Fruit fly (Drosophila melanogaster): ENCODE data around the gene NSD.
A peak's percentile ranks its signal among the peaks of the same experiment; 100 is the strongest.

The NSD gene

DNA sequence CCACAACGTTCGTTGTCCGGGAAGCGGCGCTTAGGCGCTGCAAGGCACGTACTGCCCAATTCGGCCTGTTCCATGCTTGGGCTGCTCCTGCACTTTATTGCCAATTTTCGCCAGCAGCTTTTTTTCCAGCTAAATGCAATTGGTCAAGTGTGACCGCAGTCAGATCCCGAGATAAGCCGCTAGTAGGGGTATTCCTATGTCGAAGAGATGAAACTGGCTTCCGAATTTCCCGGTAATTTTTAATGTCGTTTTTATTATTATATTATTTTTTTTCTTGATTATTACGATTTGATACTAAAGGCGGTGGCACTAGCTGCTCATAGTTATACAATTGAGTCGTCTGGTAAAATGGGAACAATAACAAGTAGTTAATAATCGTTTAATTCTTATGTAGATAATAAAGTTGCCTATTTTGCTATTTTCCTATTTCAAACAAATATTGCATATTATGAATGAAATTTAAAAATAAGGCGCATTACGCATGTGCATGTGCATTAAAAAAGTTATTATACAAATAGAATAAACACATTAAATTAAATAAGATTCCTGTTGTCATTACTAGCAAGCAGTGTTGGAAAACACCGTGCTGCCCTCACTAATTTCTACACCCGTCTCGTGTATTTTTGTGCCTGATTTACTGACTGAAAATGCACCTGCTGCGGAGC lies 21.2 kb downstream of the NSD start, which contains the start of the genes CG5003 and mRpS22 (continued):
- no peak for TF ChIP-seq Vsx2 (GFP tag; optimal IDR thresholded peaks at IDR 0.05; ENCODE audit: partially characterized antibody)
- no peak for TF ChIP-seq CrebA (GFP tag; optimal IDR thresholded peaks at IDR 0.05; ENCODE audit: borderline replicate concordance)
- TF ChIP-seq brk (GFP tag; optimal IDR thresholded peaks at IDR 0.05) = no peak
- peak; percentile 38 for TF ChIP-seq Myc (optimal IDR thresholded peaks at IDR 0.05)
- no peak for TF ChIP-seq jim (GFP tag; optimal IDR thresholded peaks at IDR 0.05)
- peak; percentile 33 for TF ChIP-seq sage (GFP tag; optimal IDR thresholded peaks at IDR 0.05)
- TF ChIP-seq psq (GFP tag; optimal IDR thresholded peaks at IDR 0.05) = peak; percentile 51

DNA sequence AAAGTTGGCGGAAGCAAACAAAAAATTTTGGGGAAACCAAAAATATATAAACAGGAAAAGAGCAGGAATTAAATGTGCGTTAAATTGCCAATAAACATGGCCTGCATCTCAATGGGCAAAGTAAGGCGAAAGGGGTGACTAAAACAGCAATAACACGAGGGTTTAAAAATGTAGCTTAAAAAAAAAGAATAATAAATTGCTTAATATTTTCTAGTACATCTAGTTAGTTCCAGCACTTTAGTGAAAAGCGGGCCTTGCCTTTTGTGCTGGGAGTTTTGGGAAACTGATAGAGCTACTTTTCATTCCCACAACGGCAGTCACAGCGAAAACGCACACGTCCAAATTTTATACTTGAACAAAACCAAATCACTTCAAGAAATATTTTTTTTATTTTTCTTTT lies 25.5 kb downstream of the NSD start, which contains the start of gene mil:
Gene mil (plus strand): TSS at position 301 of the 400 bp plus-strand sequence.
- TF ChIP-seq lola (GFP tag; optimal IDR thresholded peaks at IDR 0.05) (no peak), sv (GFP tag; optimal IDR thresholded peaks at IDR 0.05) (no peak), Hr83 (GFP tag; optimal IDR thresholded peaks at IDR 0.05; ENCODE audit: poor library complexity, severe bottlenecking) (no peak), Abd-B (GFP tag; optimal IDR thresholded peaks at IDR 0.05) (no peak), ey (GFP tag; optimal IDR thresholded peaks at IDR 0.05) (no peak), tai (GFP tag; optimal IDR thresholded peaks at IDR 0.05) (no peak), Vsx2 (GFP tag; optimal IDR thresholded peaks at IDR 0.05; ENCODE audit: partially characterized antibody) (no peak), N (GFP tag; optimal IDR thresholded peaks at IDR 0.05) (no peak), Myc (optimal IDR thresholded peaks at IDR 0.05) (no peak), woc (GFP tag; optimal IDR thresholded peaks at IDR 0.05) (no peak), dsf (GFP tag; optimal IDR thresholded peaks at IDR 0.05; ENCODE audit: borderline replicate concordance) (no peak), jim (GFP tag; optimal IDR thresholded peaks at IDR 0.05) (no peak), HLH106 (tag; optimal IDR thresholded peaks at IDR 0.05) (no peak), dl (GFP tag; optimal IDR thresholded peaks at IDR 0.05; ENCODE audit: insufficient read depth in 1 of 2, partially characterized antibody in 2 of 2) (no peak), brk (GFP tag; optimal IDR thresholded peaks at IDR 0.05) (no peak), Dif (GFP tag; optimal IDR thresholded peaks at IDR 0.05; ENCODE audit: partially characterized antibody) (no peak)

- TF ChIP-seq tai (GFP tag; optimal IDR thresholded peaks at IDR 0.05) (no peak), Dif (GFP tag; optimal IDR thresholded peaks at IDR 0.05; ENCODE audit: partially characterized antibody) (peak; percentile 47), dl (GFP tag; optimal IDR thresholded peaks at IDR 0.05; ENCODE audit: insufficient read depth in 1 of 2, partially characterized antibody in 2 of 2) (peak in 1 of 2 experiments; percentile 16), Vsx2 (GFP tag; optimal IDR thresholded peaks at IDR 0.05; ENCODE audit: partially characterized antibody) (peak; percentile 0), psq (GFP tag; optimal IDR thresholded peaks at IDR 0.05) (peak; percentile 3)
Observed at dm6 chr3R:27905695-27906094, 32.0 kb downstream of the NSD start, which contains the start of gene CG34353. Gene CG34353 (minus strand): TSS chr3R:27905843.

DNA sequence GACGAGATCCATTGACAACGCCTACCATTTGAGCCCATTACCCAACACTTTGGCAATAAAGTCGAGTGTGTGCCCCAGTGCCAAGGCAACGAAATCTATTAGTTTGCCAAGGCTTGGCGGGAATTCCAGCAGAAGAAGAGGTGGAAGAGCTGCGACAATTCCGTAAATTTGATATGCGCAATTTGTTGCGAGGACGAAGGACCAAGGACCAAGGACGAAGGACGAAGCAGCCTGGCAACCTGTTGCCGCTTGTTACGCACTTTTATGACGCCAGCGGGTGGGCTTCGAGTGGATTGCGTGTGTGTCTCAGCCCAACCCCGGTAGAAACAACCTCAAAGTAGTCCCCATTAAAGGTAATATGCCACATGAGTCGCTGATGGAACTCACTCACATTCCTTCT lies 49.5 kb downstream of the NSD start:
- TF ChIP-seq GATAd (GFP tag; optimal IDR thresholded peaks at IDR 0.05) (no peak), pan (optimal IDR thresholded peaks at IDR 0.05) (no peak), Sp1 (GFP tag; optimal IDR thresholded peaks at IDR 0.05) (no peak), Hr78 (GFP tag; optimal IDR thresholded peaks at IDR 0.05) (no peak), Jra (GFP tag; optimal IDR thresholded peaks at IDR 0.05) (no peak), jim (GFP tag; optimal IDR thresholded peaks at IDR 0.05) (no peak), usp (GFP tag; optimal IDR thresholded peaks at IDR 0.05) (no peak), Hnf4 (GFP tag; optimal IDR thresholded peaks at IDR 0.05) (no peak), dsf (GFP tag; optimal IDR thresholded peaks at IDR 0.05; ENCODE audit: borderline replicate concordance) (no peak), CG9705 (GFP tag; optimal IDR thresholded peaks at IDR 0.05) (no peak), Mio (GFP tag; optimal IDR thresholded peaks at IDR 0.05) (no peak), Rel (GFP tag; optimal IDR thresholded peaks at IDR 0.05) (no peak), Rel (tag; optimal IDR thresholded peaks at IDR 0.05) (no peak), sv (GFP tag; optimal IDR thresholded peaks at IDR 0.05) (no peak), Myc (optimal IDR thresholded peaks at IDR 0.05) (no peak), lola (GFP tag; optimal IDR thresholded peaks at IDR 0.05) (no peak), Hr83 (GFP tag; optimal IDR thresholded peaks at IDR 0.05; ENCODE audit: poor library complexity, severe bottlenecking) (no peak), h (GFP tag; optimal IDR thresholded peaks at IDR 0.05) (no peak), Dfd (GFP tag; optimal IDR thresholded peaks at IDR 0.05) (no peak), HLH106 (tag; optimal IDR thresholded peaks at IDR 0.05) (no peak)
